Fruit fly (Drosophila melanogaster) whole organism, embryonic: ENCODE results near the gene DnaJ-1.

Experiments
- Atf-2 ChIP-seq: fragments of 200-800 bp; sonication (Bioruptor generic); optimal IDR thresholded peaks from 2 replicates; lab custom pipeline; 2016; ENCODE audit warnings: missing biosample characterization, missing genetic modification characterization
- Awh ChIP-seq: fragments of 200-800 bp; sonication (Bioruptor generic); IDR thresholded peaks from 2 replicates; pipeline ENCODE4, ENCODE4 v1.3.6; 2022; ENCODE audit warnings: missing biosample characterization, missing genetic modification characterization
- CG10147 ChIP-seq: fragments of 200-800 bp; sonication (Bioruptor generic); optimal IDR thresholded peaks from 2 replicates; lab custom pipeline; 2019; ENCODE audit warnings: missing biosample characterization, mild to moderate bottlenecking, missing genetic modification characterization, moderate library complexity
- CG1024 ChIP-seq: fragments of 200-800 bp; sonication (Bioruptor generic); IDR thresholded peaks from 2 replicates; pipeline ENCODE4 v1.3.6; 2022; ENCODE audit warnings: missing biosample characterization, missing genetic modification characterization
- CG11560 ChIP-seq: fragments of 200-800 bp; sonication (Bioruptor generic); IDR thresholded peaks from 3 replicates; pipeline ENCODE4 v1.3.6; 2022; ENCODE audit warnings: missing biosample characterization, missing genetic modification characterization
- CG13894 ChIP-seq: fragments of 200-800 bp; sonication (Bioruptor generic); optimal IDR thresholded peaks from 3 replicates; lab custom pipeline; 2018; ENCODE audit warnings: missing biosample characterization, mild to moderate bottlenecking, missing genetic modification characterization, moderate library complexity
- CG14050 ChIP-seq: fragments of 200-800 bp; sonication (Bioruptor generic); IDR thresholded peaks from 3 replicates; pipeline ENCODE4 v1.3.6; 2022; ENCODE audit warnings: missing biosample characterization, missing genetic modification characterization
- CG14965 ChIP-seq: fragments of 200-800 bp; sonication (Bioruptor generic); optimal IDR thresholded peaks from 2 replicates; lab custom pipeline; 2016; ENCODE audit warnings: missing biosample characterization, missing genetic modification characterization, borderline replicate concordance
- CG1602 ChIP-seq: fragments of 200-800 bp; sonication (Bioruptor generic); optimal IDR thresholded peaks from 3 replicates; lab custom pipeline; 2016; ENCODE audit warnings: missing biosample characterization, missing genetic modification characterization
- CG16813 ChIP-seq: fragments of 200-800 bp; sonication (Bioruptor generic); IDR thresholded peaks from 3 replicates; pipeline ENCODE4 v1.3.6; 2022; ENCODE audit warnings: missing biosample characterization, missing genetic modification characterization; ENCODE audit not compliant: partially characterized antibody
- CG30431 ChIP-seq: fragments of 200-800 bp; sonication (Bioruptor generic); optimal IDR thresholded peaks from 2 replicates; lab custom pipeline; 2017; ENCODE audit warnings: missing biosample characterization, missing genetic modification characterization
- CG3065 ChIP-seq: fragments of 200-800 bp; sonication (Bioruptor generic); optimal IDR thresholded peaks from 2 replicates; lab custom pipeline; 2016; ENCODE audit warnings: missing biosample characterization, missing genetic modification characterization
- CG31388 ChIP-seq: fragments of 200-800 bp; sonication (Bioruptor generic); optimal IDR thresholded peaks from 2 replicates; lab custom pipeline; 2016; ENCODE audit warnings: missing biosample characterization, missing genetic modification characterization
- CG34224 ChIP-seq: fragments of 200-800 bp; sonication (Bioruptor generic); IDR thresholded peaks from 3 replicates; pipeline ENCODE4 v1.3.6; 2022; ENCODE audit warnings: missing biosample characterization, missing genetic modification characterization; ENCODE audit not compliant: partially characterized antibody
- CG3995 ChIP-seq: fragments of 200-800 bp; sonication (Bioruptor generic); optimal IDR thresholded peaks from 3 replicates; lab custom pipeline; 2016; ENCODE audit warnings: missing biosample characterization, missing genetic modification characterization
- CG4282 ChIP-seq: fragments of 200-800 bp; sonication (Bioruptor generic); optimal IDR thresholded peaks from 2 replicates; lab custom pipeline; 2016; ENCODE audit warnings: missing biosample characterization, missing genetic modification characterization
- CG4707 ChIP-seq: fragments of 200-800 bp; sonication (Bioruptor generic); optimal IDR thresholded peaks from 2 replicates; lab custom pipeline; 2018; ENCODE audit warnings: missing biosample characterization, mild to moderate bottlenecking, missing genetic modification characterization, moderate library complexity
- CG5953 ChIP-seq: fragments of 200-800 bp; sonication (Bioruptor generic); IDR thresholded peaks from 2 replicates; pipeline ENCODE4 v1.3.6; 2022; ENCODE audit warnings: missing biosample characterization, missing genetic modification characterization
- CG8290 ChIP-seq, 3 experiments: fragments of 200-800 bp; sonication (Bioruptor generic); optimal IDR thresholded peaks; 2 replicates each; lab custom pipeline; 2016 to 2019; ENCODE audit warnings: missing biosample characterization in 3 of 3, missing genetic modification characterization in 3 of 3, mild to moderate bottlenecking in 2 of 3, moderate library complexity in 1 of 3
- CG9215 ChIP-seq: fragments of 200-800 bp; sonication (Bioruptor generic); IDR thresholded peaks from 2 replicates; pipeline ENCODE4 v1.3.6; 2022; ENCODE audit warnings: missing biosample characterization, missing genetic modification characterization
- CG9609 ChIP-seq: fragments of 200-800 bp; sonication (Bioruptor generic); optimal IDR thresholded peaks from 3 replicates; lab custom pipeline; 2016; ENCODE audit warnings: missing biosample characterization, missing genetic modification characterization
- CG9876 ChIP-seq: fragments of 200-800 bp; sonication (Bioruptor generic); optimal IDR thresholded peaks from 2 replicates; lab custom pipeline; 2016; ENCODE audit warnings: missing biosample characterization, missing genetic modification characterization
- Camta ChIP-seq: fragments of 200-800 bp; sonication (Bioruptor generic); optimal IDR thresholded peaks from 2 replicates; lab custom pipeline; 2016; ENCODE audit warnings: missing biosample characterization, missing genetic modification characterization
- CoRest ChIP-seq: fragments of 200-800 bp; sonication (Bioruptor generic); optimal IDR thresholded peaks from 3 replicates; lab custom pipeline; 2018; ENCODE audit warnings: missing biosample characterization, mild to moderate bottlenecking, missing genetic modification characterization, moderate library complexity
- D19B ChIP-seq: fragments of 200-800 bp; sonication (Bioruptor generic); optimal IDR thresholded peaks from 2 replicates; lab custom pipeline; 2017; ENCODE audit warnings: missing biosample characterization, mild to moderate bottlenecking, missing genetic modification characterization
- Dbx ChIP-seq: fragments of 200-800 bp; sonication (Bioruptor generic); IDR thresholded peaks from 3 replicates; pipeline ENCODE4 v1.3.6; 2022; ENCODE audit warnings: missing biosample characterization, missing genetic modification characterization
- HHEX ChIP-seq: fragments of 200-800 bp; sonication (Bioruptor generic); optimal IDR thresholded peaks from 3 replicates; lab custom pipeline; 2017; ENCODE audit warnings: missing biosample characterization, mild to moderate bottlenecking, missing genetic modification characterization, missing genetic modification reagents
- Jarid2 ChIP-seq: fragments of 200-800 bp; sonication (Bioruptor generic); optimal IDR thresholded peaks from 3 replicates; lab custom pipeline; 2017; ENCODE audit warnings: mild to moderate bottlenecking, missing biosample characterization, missing genetic modification reagents, missing genetic modification characterization
- Lhr ChIP-seq: fragments of 200-800 bp; sonication (Bioruptor generic); optimal IDR thresholded peaks from 3 replicates; lab custom pipeline; 2017; ENCODE audit warnings: mild to moderate bottlenecking, missing biosample characterization, missing genetic modification reagents, missing genetic modification characterization
- Mes4 ChIP-seq: fragments of 200-800 bp; sonication (Bioruptor generic); optimal IDR thresholded peaks from 2 replicates; lab custom pipeline; 2016; ENCODE audit warnings: missing biosample characterization, missing genetic modification characterization
- Nf-YC ChIP-seq: fragments of 200-800 bp; optimal IDR thresholded peaks from 3 replicates; lab custom pipeline; 2019; ENCODE audit warnings: missing biosample characterization, mild to moderate bottlenecking, missing genetic modification characterization, moderate library complexity
- Opbp ChIP-seq: fragments of 200-800 bp; sonication (Bioruptor generic); IDR thresholded peaks from 3 replicates; pipeline ENCODE4 v1.3.6; 2022; ENCODE audit warnings: missing biosample characterization, missing genetic modification characterization; ENCODE audit not compliant: partially characterized antibody
- Optix ChIP-seq: fragments of 200-800 bp; sonication (Bioruptor generic); IDR thresholded peaks from 3 replicates; pipeline ENCODE4 v1.3.6; 2022; ENCODE audit warnings: missing biosample characterization, missing genetic modification characterization
- Side ChIP-seq: fragments of 200-800 bp; sonication (Bioruptor generic); optimal IDR thresholded peaks from 2 replicates; lab custom pipeline; 2016; ENCODE audit warnings: missing biosample characterization, missing genetic modification characterization
- Sox100B ChIP-seq: fragments of 200-800 bp; sonication (Bioruptor generic); optimal IDR thresholded peaks from 3 replicates; lab custom pipeline; 2018; ENCODE audit warnings: missing biosample characterization, mild to moderate bottlenecking, missing genetic modification characterization
- Sry-δ ChIP-seq: fragments of 200-800 bp; sonication (Bioruptor generic); optimal IDR thresholded peaks from 2 replicates; lab custom pipeline; 2016; ENCODE audit warnings: missing biosample characterization, missing genetic modification characterization
- bbx ChIP-seq: fragments of 200-800 bp; sonication (Bioruptor generic); IDR thresholded peaks from 2 replicates; pipeline ENCODE4 v1.3.6; 2022; ENCODE audit warnings: missing biosample characterization, missing genetic modification characterization; ENCODE audit not compliant: partially characterized antibody
- bigmax ChIP-seq: fragments of 200-800 bp; sonication (Bioruptor generic); optimal IDR thresholded peaks from 2 replicates; lab custom pipeline; 2018; ENCODE audit warnings: missing biosample characterization, mild to moderate bottlenecking, missing genetic modification characterization
- esg ChIP-seq: fragments of 200-800 bp; sonication (Bioruptor generic); conservative IDR thresholded peaks from 2 replicates; pipeline ENCODE4 v1.3.6; 2022; ENCODE audit warnings: missing biosample characterization, missing genetic modification characterization
- fd102C ChIP-seq: fragments of 200-800 bp; sonication (Bioruptor generic); optimal IDR thresholded peaks from 2 replicates; lab custom pipeline; 2018; ENCODE audit warnings: missing biosample characterization, mild to moderate bottlenecking, missing genetic modification characterization, moderate library complexity
- fd3F ChIP-seq: fragments of 200-800 bp; sonication (Bioruptor generic); optimal IDR thresholded peaks from 2 replicates; lab custom pipeline; 2018; ENCODE audit warnings: missing biosample characterization, mild to moderate bottlenecking, missing genetic modification characterization, moderate library complexity
- fd64A ChIP-seq: fragments of 200-800 bp; sonication (Bioruptor generic); optimal IDR thresholded peaks from 3 replicates; lab custom pipeline; 2018; ENCODE audit warnings: missing biosample characterization, mild to moderate bottlenecking, missing genetic modification characterization
- gce ChIP-seq: fragments of 200-800 bp; sonication (Bioruptor generic); IDR thresholded peaks from 3 replicates; pipeline ENCODE4 v1.3.6; 2022; ENCODE audit warnings: missing biosample characterization, missing genetic modification characterization
- her ChIP-seq: fragments of 200-800 bp; sonication (Bioruptor generic); optimal IDR thresholded peaks from 2 replicates; lab custom pipeline; 2016; ENCODE audit warnings: missing biosample characterization, missing genetic modification characterization
- knrl ChIP-seq: fragments of 200-800 bp; sonication (Bioruptor generic); IDR thresholded peaks from 3 replicates; pipeline ENCODE4 v1.3.6; 2022; ENCODE audit warnings: missing biosample characterization, missing genetic modification characterization; ENCODE audit not compliant: partially characterized antibody
- nom ChIP-seq: fragments of 200-800 bp; sonication (Bioruptor generic); optimal IDR thresholded peaks from 2 replicates; lab custom pipeline; 2017; ENCODE audit warnings: missing biosample characterization, missing genetic modification characterization, mild to moderate bottlenecking, moderate library complexity, missing genetic modification reagents
- pho ChIP-seq: fragments of 200-800 bp; sonication (Bioruptor generic); optimal IDR thresholded peaks from 2 replicates; lab custom pipeline; 2016; ENCODE audit warnings: missing biosample characterization, missing genetic modification characterization
- phol ChIP-seq: fragments of 200-800 bp; sonication (Bioruptor generic); optimal IDR thresholded peaks from 3 replicates; lab custom pipeline; 2018; ENCODE audit warnings: missing biosample characterization, mild to moderate bottlenecking, missing genetic modification characterization, moderate library complexity
- sens ChIP-seq: fragments of 200-800 bp; sonication (Bioruptor generic); peaks from one replicate; lab custom pipeline; 2016; ENCODE audit warnings: missing biosample characterization, missing genetic modification characterization
- z ChIP-seq: fragments of 200-800 bp; sonication (Bioruptor generic); IDR thresholded peaks from 3 replicates; pipeline ENCODE4 v1.3.6; 2022; ENCODE audit warnings: missing biosample characterization, missing genetic modification characterization
- zen2 ChIP-seq: fragments of 200-800 bp; sonication (Bioruptor generic); IDR thresholded peaks from 3 replicates; pipeline ENCODE4 v1.3.6; 2022; ENCODE audit warnings: missing biosample characterization, missing genetic modification characterization; ENCODE audit not compliant: partially characterized antibody

Gene DnaJ-1

DNA sequence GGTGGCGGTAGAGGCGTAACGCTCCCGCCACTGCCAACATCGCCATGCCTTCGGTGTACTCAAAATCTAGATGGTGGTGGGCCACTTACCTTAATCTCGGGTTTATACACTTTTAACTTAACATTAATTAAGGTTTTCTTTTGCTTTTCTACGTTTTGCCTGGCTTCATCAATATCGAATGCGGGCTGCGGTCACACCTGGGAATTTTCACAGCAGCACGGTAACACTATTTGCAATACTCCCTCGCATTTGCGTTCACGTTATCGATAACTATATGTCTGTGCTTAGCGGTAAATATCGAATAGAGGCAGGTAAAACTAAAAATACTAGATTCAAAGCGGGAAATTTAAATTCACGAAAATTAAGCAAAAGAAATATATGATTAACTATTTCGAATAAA, 42.0 kb upstream of the DnaJ-1 start, which contains the start of gene Bre1 (continued):
- TF ChIP-seq sens (peak; percentile 83), Optix (GFP tag; lab: Robert Waterston, UW) (no peak), bigmax (no peak), Opbp (GFP tag; lab: Robert Waterston, UW) (peak; percentile 82), knrl (GFP tag; lab: Robert Waterston, UW) (peak; percentile 75), Jarid2 (GFP tag; lab: Kevin White, UChicago) (no peak), z (no peak), fd102C (GFP tag; lab: Kevin White, UChicago) (no peak), CG30431 (GFP tag; lab: Kevin White, UChicago) (no peak), CoRest (tag; lab: Kevin White, UChicago) (peak; percentile 24), CG9215 (GFP tag; lab: Robert Waterston, UW) (no peak), Side (GFP tag; lab: Kevin White, UChicago) (no peak), CG8290 (GFP tag; optimal IDR thresholded peaks at IDR 0.05; lab: Kevin White, UChicago) (no peak), CG8290 (tag; optimal IDR thresholded peaks at IDR 0.05; lab: Kevin White, UChicago) (no peak), zen2 (GFP tag; lab: Robert Waterston, UW) (peak; percentile 58; the same call in 2 of the 3 replicates), Mes4 (GFP tag; lab: Kevin White, UChicago) (no peak), gce (GFP tag; lab: Robert Waterston, UW) (no peak), CG14050 (GFP tag; lab: Robert Waterston, UW) (no peak), Camta (GFP tag; lab: Kevin White, UChicago) (no peak), CG10147 (GFP tag; lab: Kevin White, UChicago) (peak; percentile 15), Atf-2 (no peak), CG14965 (no peak), CG1024 (GFP tag; lab: Robert Waterston, UW) (no peak), Dbx (GFP tag; lab: Robert Waterston, UW) (0 out of 3 replicates have a peak, but pooled peaks have one; percentile 15), CG1602 (GFP tag; lab: Kevin White, UChicago) (no peak), her (GFP tag; lab: Kevin White, UChicago) (peak; percentile 99), CG3995 (GFP tag; lab: Kevin White, UChicago) (peak; percentile 55), CG3065 (GFP tag; lab: Kevin White, UChicago) (no peak), nom (no peak), HHEX (GFP tag; lab: Kevin White, UChicago) (no peak), CG5953 (GFP tag; lab: Robert Waterston, UW) (no peak), Sox100B (no peak), Awh (GFP tag; lab: Robert Waterston, UW) (no peak), CG16813 (GFP tag; lab: Robert Waterston, UW) (peak; percentile 77), fd3F (GFP tag; lab: Kevin White, UChicago) (no peak), Sry-δ (GFP tag; lab: Kevin White, UChicago) (peak; percentile 82), CG9609 (GFP tag; lab: Kevin White, UChicago) (no peak), esg (GFP tag; lab: Robert Waterston, UW) (no peak), CG11560 (peak; percentile 97), CG4282 (no peak), D19B (GFP tag; lab: Kevin White, UChicago) (no peak), CG34224 (peak; percentile 83), Nf-YC (peak; percentile 3), CG31388 (no peak), fd64A (GFP tag; lab: Kevin White, UChicago) (no peak), bbx (GFP tag; lab: Robert Waterston, UW) (peak; percentile 85), CG13894 (tag; lab: Kevin White, UChicago) (no peak), pho (no peak), CG4707 (GFP tag; lab: Kevin White, UChicago) (no peak), Lhr (peak; percentile 16), phol (tag; lab: Kevin White, UChicago) (peak; percentile 72), CG9876 (GFP tag; lab: Kevin White, UChicago) (no peak)
